Fruit fly (Drosophila melanogaster): ENCODE results near the gene nej.

DNA sequence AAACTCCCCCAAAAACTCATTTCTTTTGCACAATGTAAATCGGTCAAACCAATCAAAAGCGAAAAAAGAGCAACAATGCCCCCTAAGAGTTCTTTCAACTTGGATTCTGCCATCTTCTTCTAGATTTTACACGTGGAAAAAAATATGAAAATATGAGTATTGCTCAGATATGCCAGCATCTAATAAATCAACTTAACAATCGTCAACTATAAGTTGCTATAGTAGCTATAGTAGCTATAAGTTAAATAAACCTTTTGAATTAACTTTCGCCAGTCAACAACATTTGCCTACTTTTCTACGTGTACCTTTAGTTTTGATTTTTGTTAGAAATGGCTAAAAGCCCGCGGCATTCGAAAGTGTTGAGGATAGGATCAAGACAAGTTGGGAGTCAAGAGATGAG lies 33.6 kb downstream of the nej start:
- no peak for TF ChIP-seq kay (GFP tag; ENCODE audit: borderline replicate concordance)
- no peak for TF ChIP-seq CG1620 (GFP tag; optimal IDR thresholded peaks at IDR 0.05)
- no peak for TF ChIP-seq CG7045 (GFP tag; optimal IDR thresholded peaks at IDR 0.05)
- TF ChIP-seq pad (GFP tag; optimal IDR thresholded peaks at IDR 0.05), result no peak
- TF ChIP-seq toe (GFP tag; optimal IDR thresholded peaks at IDR 0.05), result no peak
- no peak for TF ChIP-seq bab1 (GFP tag; optimal IDR thresholded peaks at IDR 0.05)
- no peak for TF ChIP-seq CG14711 (tag; optimal IDR thresholded peaks at IDR 0.05)
